Fruit fly (Drosophila melanogaster): ENCODE measurements around the gene Graf.
A peak's percentile ranks its signal among the peaks of the same experiment; 100 is the strongest.

Gene Graf

dm6 chrX:15738890-15739550 lies 21.5 kb downstream of the Graf start, which contains the start of the genes CG11679 and CG8206 (continued):
- 0 out of 2 replicates have a peak, but pooled peaks have one; percentile 10 for TF ChIP-seq HLH3B (GFP tag; IDR thresholded peaks at IDR 0.05)
- peak; percentile 2 for TF ChIP-seq CG12659 (GFP tag; optimal IDR thresholded peaks at IDR 0.05)
- peak; percentile 52 for TF ChIP-seq shn (GFP tag; optimal IDR thresholded peaks at IDR 0.05)
- no peak for TF ChIP-seq CG32532 (GFP tag; IDR thresholded peaks at IDR 0.05)
- TF ChIP-seq Sry-δ (GFP tag; optimal IDR thresholded peaks at IDR 0.05), result peak; percentile 75
- TF ChIP-seq Dek (tag; optimal IDR thresholded peaks at IDR 0.05), result no peak
- no peak for TF ChIP-seq NC2α (GFP tag; optimal IDR thresholded peaks at IDR 0.05)
- TF ChIP-seq B-H1 (GFP tag; IDR thresholded peaks at IDR 0.05), result no peak
- peak; percentile 49 for TF ChIP-seq CG7839 (tag; optimal IDR thresholded peaks at IDR 0.05)
- TF ChIP-seq CG2889 (GFP tag; IDR thresholded peaks at IDR 0.05), result no peak
- TF ChIP-seq CG11093 (GFP tag; IDR thresholded peaks at IDR 0.05), result peak; percentile 28; the same call in 1 of the 3 replicates
- TF ChIP-seq CG9817 (tag; optimal IDR thresholded peaks at IDR 0.05), result peak; percentile 55
- peak in 1 of 2 experiments; percentile 86 for TF ChIP-seq crp (GFP tag; optimal IDR thresholded peaks at IDR 0.05)
- TF ChIP-seq Gug (GFP tag; IDR thresholded peaks at IDR 0.05), result peak; percentile 26; the same call in 1 of the 4 replicates
- TF ChIP-seq inv (GFP tag; IDR thresholded peaks at IDR 0.05; ENCODE audit: partially characterized antibody), result peak; percentile 36; the same call in 1 of the 2 replicates
- peak; percentile 3 for TF ChIP-seq CG17385 (GFP tag; optimal IDR thresholded peaks at IDR 0.05)
- peak; percentile 9 for TF ChIP-seq CG18619 (GFP tag; optimal IDR thresholded peaks at IDR 0.05)
- no peak for TF ChIP-seq CG5953 (GFP tag; IDR thresholded peaks at IDR 0.05)
- TF ChIP-seq pho (GFP tag; optimal IDR thresholded peaks at IDR 0.05), result peak; percentile 18
- TF ChIP-seq Lhr (GFP tag; optimal IDR thresholded peaks at IDR 0.05), result no peak
- peak; percentile 46 for TF ChIP-seq CG14710 (tag; optimal IDR thresholded peaks at IDR 0.05)
- peak; percentile 23 for TF ChIP-seq CG17829 (tag; optimal IDR thresholded peaks at IDR 0.05)
- peak; percentile 72 for TF ChIP-seq Rfx (GFP tag; IDR thresholded peaks at IDR 0.05)
- TF ChIP-seq Hmx (GFP tag; optimal IDR thresholded peaks at IDR 0.05), result no peak
- peak; percentile 9 for TF ChIP-seq stwl (tag; optimal IDR thresholded peaks at IDR 0.05)
- no peak for TF ChIP-seq CG6654 (GFP tag; optimal IDR thresholded peaks at IDR 0.05)
- no peak for TF ChIP-seq CG11696 (GFP tag; IDR thresholded peaks at IDR 0.05)
- no peak for TF ChIP-seq luna (GFP tag; optimal IDR thresholded peaks at IDR 0.05)
- TF ChIP-seq dmrt11E (tag; optimal IDR thresholded peaks at IDR 0.05), result peak; percentile 32
- TF ChIP-seq salm (tag; optimal IDR thresholded peaks at IDR 0.05), result peak; percentile 5
- no peak for TF ChIP-seq Dfd (GFP tag; optimal IDR thresholded peaks at IDR 0.05)
- TF ChIP-seq HmgZ (tag; optimal IDR thresholded peaks at IDR 0.05), result peak; percentile 57
- TF ChIP-seq CG12942 (GFP tag; optimal IDR thresholded peaks at IDR 0.05), result peak; percentile 18
- peak; percentile 31 for TF ChIP-seq CG30020 (tag; optimal IDR thresholded peaks at IDR 0.05)
- peak; percentile 33; the same call in 1 of the 2 replicates for TF ChIP-seq lmd (GFP tag; IDR thresholded peaks at IDR 0.05)
- TF ChIP-seq CG16813 (GFP tag; IDR thresholded peaks at IDR 0.05; ENCODE audit: partially characterized antibody), result peak; percentile 39; the same call in 2 of the 3 replicates
- TF ChIP-seq CG12769 (tag; optimal IDR thresholded peaks at IDR 0.05), result no peak
- peak; percentile 21 for TF ChIP-seq bab2 (GFP tag; optimal IDR thresholded peaks at IDR 0.05)
- no peak for TF ChIP-seq wor (GFP tag; IDR thresholded peaks at IDR 0.05)
- no peak for TF ChIP-seq pros (GFP tag; optimal IDR thresholded peaks at IDR 0.05)
- TF ChIP-seq jumu (GFP tag; optimal IDR thresholded peaks at IDR 0.05), result peak; percentile 51
- no peak for TF ChIP-seq dimm (GFP tag; IDR thresholded peaks at IDR 0.05)
- TF ChIP-seq pnt (GFP tag; optimal IDR thresholded peaks at IDR 0.05), result peak; percentile 44
- peak; percentile 2 for TF ChIP-seq Hsf (GFP tag; optimal IDR thresholded peaks at IDR 0.05)
- peak in 1 of 3 experiments; percentile 27 for TF ChIP-seq lola (GFP tag; optimal IDR thresholded peaks at IDR 0.05)
- TF ChIP-seq tin (GFP tag; optimal IDR thresholded peaks at IDR 0.05), result peak; percentile 6
- no peak for TF ChIP-seq CG7372 (GFP tag; IDR thresholded peaks at IDR 0.05)
- peak; percentile 40 for TF ChIP-seq CG34376 (GFP tag; optimal IDR thresholded peaks at IDR 0.05)
- peak; percentile 39 for TF ChIP-seq HLH54F (GFP tag; optimal IDR thresholded peaks at IDR 0.05)
